Worm (Caenorhabditis elegans): Measurements from ENCODE around the gene sorf-2.

ce11 chrIII:5382073-5382472, 55.6 kb downstream of the sorf-2 start, which contains the start of gene Y32H12A.6:
- TF ChIP-seq C06A6.2 (GFP tag; conservative IDR thresholded peaks at IDR 0.05) = no peak
- no peak for TF ChIP-seq snpc-4 (GFP tag; optimal IDR thresholded peaks at IDR 0.05)
- TF ChIP-seq snpc-4 (tag; optimal IDR thresholded peaks at IDR 0.05) = no peak
